Worm (Caenorhabditis elegans): ENCODE measurements around the gene nspe-1.

nspe-1 gene

DNA sequence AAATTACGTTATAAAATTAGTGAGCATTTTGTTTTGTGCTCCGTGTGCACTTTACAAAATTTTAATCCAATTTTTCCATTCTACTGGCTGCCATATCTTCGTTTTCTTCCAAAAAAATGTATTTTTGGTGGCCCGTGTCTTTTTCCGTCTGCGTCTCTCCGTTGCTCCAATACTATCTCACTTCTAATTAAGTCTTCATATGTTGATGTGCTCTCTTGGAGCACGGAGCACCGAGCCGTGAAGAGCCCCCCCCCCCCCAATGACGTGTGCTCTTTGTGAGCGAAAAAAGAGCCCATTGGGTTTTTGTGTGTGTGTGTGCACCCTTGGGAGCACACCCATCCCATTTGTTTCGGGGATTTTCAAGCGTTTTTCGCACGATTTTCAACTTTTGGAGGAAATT is 44.4 kb upstream of the nspe-1 start:
- TF ChIP-seq sptf-1 (tag; optimal IDR thresholded peaks at IDR 0.05) (peak; percentile 16), lin-32 (GFP tag; optimal IDR thresholded peaks at IDR 0.05) (no peak), ceh-39 (tag; optimal IDR thresholded peaks at IDR 0.05) (no peak), ces-1 (GFP tag; optimal IDR thresholded peaks at IDR 0.05) (peak; percentile 69)

ce11 chrII:12661930-12662329 is 41.3 kb upstream of the nspe-1 start:
- no peak for TF ChIP-seq snpc-4 (tag; optimal IDR thresholded peaks at IDR 0.05)
- no peak for TF ChIP-seq ztf-11 (tag; optimal IDR thresholded peaks at IDR 0.05)
- no peak for TF ChIP-seq tbx-8 (GFP tag; optimal IDR thresholded peaks at IDR 0.05)
- TF ChIP-seq ceh-83 (GFP tag; optimal IDR thresholded peaks at IDR 0.05) = no peak
- TF ChIP-seq mls-2 (tag; optimal IDR thresholded peaks at IDR 0.05) = no peak
- TF ChIP-seq unc-120 (tag; optimal IDR thresholded peaks at IDR 0.05; ENCODE audit: poor library complexity, severe bottlenecking) = no peak
- TF ChIP-seq pha-4 (tag; optimal IDR thresholded peaks at IDR 0.05) = no peak
- no peak for TF ChIP-seq nhr-2 (tag; optimal IDR thresholded peaks at IDR 0.05)

DNA sequence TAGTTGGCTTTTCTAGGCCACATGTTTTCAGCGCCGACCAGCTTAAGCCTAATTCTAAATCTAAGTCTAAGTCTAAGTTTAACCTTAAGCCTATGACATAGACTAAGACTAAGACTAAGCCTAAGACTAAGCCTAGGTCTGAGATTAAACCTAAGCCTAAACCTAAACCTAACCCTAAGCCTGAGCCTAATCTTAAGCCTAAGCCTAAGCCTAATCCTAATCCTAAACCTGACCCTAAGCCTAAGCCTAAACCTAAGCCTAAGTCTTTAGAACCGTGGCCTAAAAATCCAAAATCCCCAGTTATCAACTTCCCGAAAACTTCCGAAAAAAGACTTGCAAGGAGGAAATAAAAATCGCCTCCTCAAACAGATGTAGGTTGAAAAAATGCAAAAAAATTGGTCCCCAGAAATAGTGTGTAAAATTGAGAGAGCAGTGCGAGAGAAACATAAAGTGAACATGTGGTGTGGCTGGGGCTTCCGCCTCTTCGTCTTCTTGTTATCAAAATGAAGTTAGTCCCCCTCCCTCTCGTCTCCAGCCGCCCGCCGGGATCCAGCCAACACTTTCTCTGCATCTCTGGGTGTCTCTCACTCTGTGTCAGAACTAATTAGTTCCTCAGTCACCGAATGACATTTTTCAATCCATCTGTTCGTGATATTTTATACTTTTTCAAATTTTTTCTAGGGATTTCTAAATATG is 39.2 kb upstream of the nspe-1 start:
- TF ChIP-seq zip-8 (tag; optimal IDR thresholded peaks at IDR 0.05) (no peak), ces-1 (GFP tag; optimal IDR thresholded peaks at IDR 0.05) (peak; percentile 36), hlh-1 (tag; optimal IDR thresholded peaks at IDR 0.05) (peak; percentile 66)

DNA sequence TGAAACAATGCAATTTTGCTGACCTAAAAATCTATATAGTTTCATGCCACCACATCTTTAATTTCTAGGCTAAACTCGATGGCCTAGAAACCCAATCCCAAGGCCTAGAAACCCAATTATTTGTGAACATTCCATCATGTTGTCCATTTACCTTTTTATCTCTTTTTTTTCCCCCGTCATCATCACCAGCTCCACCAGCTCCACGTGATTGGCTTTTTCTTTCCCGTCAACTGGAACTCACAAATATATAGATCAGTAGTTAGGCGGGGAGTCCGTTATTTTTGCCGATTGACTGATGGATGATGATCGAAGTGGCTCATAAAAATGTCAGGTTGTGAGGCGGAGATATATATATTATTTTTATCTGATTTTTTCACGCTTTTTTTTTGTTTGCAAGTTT is 37.7 kb upstream of the nspe-1 start:
- TF ChIP-seq lsy-2 (tag; optimal IDR thresholded peaks at IDR 0.05) (no peak), mep-1 (tag; optimal IDR thresholded peaks at IDR 0.05) (no peak), ham-2 (GFP tag; optimal IDR thresholded peaks at IDR 0.05) (no peak), lin-32 (GFP tag; optimal IDR thresholded peaks at IDR 0.05) (no peak), sptf-1 (tag; optimal IDR thresholded peaks at IDR 0.05) (no peak), cnd-1 (tag; optimal IDR thresholded peaks at IDR 0.05) (no peak), tbx-8 (GFP tag; optimal IDR thresholded peaks at IDR 0.05) (no peak), zip-8 (tag; optimal IDR thresholded peaks at IDR 0.05) (no peak), nhr-2 (tag; optimal IDR thresholded peaks at IDR 0.05) (no peak), nhr-12 (tag; optimal IDR thresholded peaks at IDR 0.05) (no peak), mls-2 (tag; optimal IDR thresholded peaks at IDR 0.05) (no peak), sem-2 (GFP tag; optimal IDR thresholded peaks at IDR 0.05) (no peak), ces-1 (GFP tag; optimal IDR thresholded peaks at IDR 0.05) (no peak), nhr-76 (tag; optimal IDR thresholded peaks at IDR 0.05) (no peak), nhr-28 (tag; optimal IDR thresholded peaks at IDR 0.05) (no peak), M03D4.4 (tag; optimal IDR thresholded peaks at IDR 0.05) (no peak), unc-120 (tag; optimal IDR thresholded peaks at IDR 0.05; ENCODE audit: poor library complexity, severe bottlenecking) (no peak), elt-1 (tag; optimal IDR thresholded peaks at IDR 0.05; ENCODE audit: borderline replicate concordance, insufficient read depth) (no peak), hlh-1 (tag; optimal IDR thresholded peaks at IDR 0.05) (no peak), nhr-237 (tag; optimal IDR thresholded peaks at IDR 0.05) (no peak)

- TF ChIP-seq mab-5 (tag; optimal IDR thresholded peaks at IDR 0.05) = no peak
Observed at ce11 chrII:12657620-12658019, 37.0 kb upstream of the nspe-1 start.

ce11 chrII:12655816-12656215 is 35.2 kb upstream of the nspe-1 start:
- TF ChIP-seq tbx-8 (GFP tag; optimal IDR thresholded peaks at IDR 0.05) = no peak

ce11 chrII:12654447-12654846 is 33.8 kb upstream of the nspe-1 start, which contains the start of gene rgs-4:
Gene rgs-4 (plus strand): TSS chrII:12654747.
- TF ChIP-seq ham-2 (GFP tag; optimal IDR thresholded peaks at IDR 0.05) (no peak), cnd-1 (tag; optimal IDR thresholded peaks at IDR 0.05) (no peak), elt-1 (tag; optimal IDR thresholded peaks at IDR 0.05; ENCODE audit: borderline replicate concordance, insufficient read depth) (no peak)

ce11 chrII:12640370-12640769 is 19.7 kb upstream of the nspe-1 start, which contains the start of gene nhr-235:
Gene nhr-235 (plus strand): TSS chrII:12640670.
- TF ChIP-seq ham-2 (GFP tag; optimal IDR thresholded peaks at IDR 0.05) (no peak), mep-1 (tag; optimal IDR thresholded peaks at IDR 0.05) (no peak), pha-4 (tag; optimal IDR thresholded peaks at IDR 0.05) (no peak), nhr-237 (tag; optimal IDR thresholded peaks at IDR 0.05) (no peak), ces-1 (GFP tag; optimal IDR thresholded peaks at IDR 0.05) (no peak), tbx-8 (GFP tag; optimal IDR thresholded peaks at IDR 0.05) (no peak), nhr-28 (tag; optimal IDR thresholded peaks at IDR 0.05) (no peak), ceh-39 (tag; optimal IDR thresholded peaks at IDR 0.05) (no peak), mab-5 (tag; optimal IDR thresholded peaks at IDR 0.05) (no peak), elt-1 (tag; optimal IDR thresholded peaks at IDR 0.05; ENCODE audit: borderline replicate concordance, insufficient read depth) (no peak), drap-1 (GFP tag; optimal IDR thresholded peaks at IDR 0.05) (no peak), unc-62 (GFP tag; optimal IDR thresholded peaks at IDR 0.05) (no peak), snpc-4 (tag; optimal IDR thresholded peaks at IDR 0.05) (no peak), blmp-1 (tag; optimal IDR thresholded peaks at IDR 0.05) (no peak), hlh-1 (tag; optimal IDR thresholded peaks at IDR 0.05) (no peak)

Data from whole organism, mixed stage, embryonic.